Fruit fly (Drosophila melanogaster) whole organism, prepupa: ENCODE data around the gene CG9098.

ENCODE experiments used
- Blimp-1 ChIP-seq: fragments of 200-800 bp; sonication (Bioruptor generic); optimal IDR thresholded peaks from 3 replicates; lab custom pipeline; 2017; ENCODE audit warnings: missing biosample characterization, missing genetic modification characterization, mild to moderate bottlenecking, moderate library complexity, missing genetic modification reagents
- CG10631 ChIP-seq: fragments of 200-800 bp; sonication (Bioruptor generic); optimal IDR thresholded peaks from 2 replicates; lab custom pipeline; 2016; ENCODE audit warnings: missing biosample characterization, missing genetic modification characterization
- CG16779 ChIP-seq: fragments of 200-800 bp; sonication (Bioruptor generic); optimal IDR thresholded peaks from 3 replicates; lab custom pipeline; 2017; ENCODE audit warnings: missing biosample characterization, mild to moderate bottlenecking, missing genetic modification characterization
- CG6163 ChIP-seq: fragments of 200-800 bp; sonication (Bioruptor generic); IDR thresholded peaks from 3 replicates; pipeline ENCODE4 v1.3.6; 2022; ENCODE audit warnings: missing biosample characterization, missing genetic modification characterization
- CG6854 ChIP-seq: fragments of 200-800 bp; sonication (Bioruptor generic); optimal IDR thresholded peaks from 2 replicates; lab custom pipeline; 2017; ENCODE audit warnings: missing biosample characterization, mild to moderate bottlenecking, missing genetic modification characterization
- CG8319 ChIP-seq: fragments of 200-800 bp; sonication (Bioruptor generic); optimal IDR thresholded peaks from 3 replicates; lab custom pipeline; 2016; ENCODE audit warnings: missing biosample characterization, missing genetic modification characterization
- Ets96B ChIP-seq: fragments of 200-800 bp; optimal IDR thresholded peaks from 2 replicates; lab custom pipeline; 2019; ENCODE audit warnings: missing biosample characterization, mild to moderate bottlenecking, missing genetic modification characterization, moderate library complexity
- Hr4 ChIP-seq: fragments of 200-800 bp; sonication (Bioruptor generic); optimal IDR thresholded peaks from 3 replicates; lab custom pipeline; 2016; ENCODE audit warnings: missing biosample characterization, missing genetic modification characterization
- Lpt ChIP-seq: fragments of 200-800 bp; sonication (Bioruptor generic); optimal IDR thresholded peaks from 3 replicates; lab custom pipeline; 2016; ENCODE audit warnings: missing biosample characterization, missing genetic modification characterization
- Smox ChIP-seq: fragments of 200-800 bp; sonication (Bioruptor generic); optimal IDR thresholded peaks from 3 replicates; lab custom pipeline; 2016; ENCODE audit warnings: missing biosample characterization, missing genetic modification characterization
- Sox14 ChIP-seq: fragments of 200-800 bp; sonication (Bioruptor generic); optimal IDR thresholded peaks from 3 replicates; lab custom pipeline; 2016; ENCODE audit warnings: missing biosample characterization, missing genetic modification characterization
- Sox15 ChIP-seq: fragments of 200-800 bp; sonication (Bioruptor generic); optimal IDR thresholded peaks from 3 replicates; lab custom pipeline; 2016; ENCODE audit warnings: missing biosample characterization, missing genetic modification characterization
- cyc ChIP-seq: fragments of 200-800 bp; sonication (Bioruptor generic); optimal IDR thresholded peaks from 3 replicates; lab custom pipeline; 2016; ENCODE audit warnings: missing biosample characterization, missing genetic modification characterization

dm6 chr2L:5986940-5987339 lies 25.2 kb downstream of the CG9098 start:
- no peak for TF ChIP-seq CG16779 (tag; lab: Kevin White, UChicago)
- no peak for TF ChIP-seq Smox
- no peak for TF ChIP-seq Lpt (GFP tag; lab: Kevin White, UChicago)
- TF ChIP-seq CG6854 (GFP tag; lab: Kevin White, UChicago) = no peak
- TF ChIP-seq CG10631 (GFP tag; lab: Kevin White, UChicago) = no peak
- TF ChIP-seq Sox15 (GFP tag; lab: Kevin White, UChicago) = no peak
- no peak for TF ChIP-seq cyc (GFP tag; lab: Kevin White, UChicago)
- no peak for TF ChIP-seq CG6163 (GFP tag; lab: Robert Waterston, UW)
- TF ChIP-seq Sox14 (GFP tag; lab: Kevin White, UChicago) = no peak
- TF ChIP-seq Hr4 = no peak
- TF ChIP-seq CG8319 (GFP tag; lab: Kevin White, UChicago) = no peak
- TF ChIP-seq Blimp-1 (GFP tag; lab: Kevin White, UChicago) = no peak
- TF ChIP-seq Ets96B = no peak
